Worm (Caenorhabditis elegans): ENCODE measurements around the gene str-260.

- no peak for TF ChIP-seq rnt-1 (tag; optimal IDR thresholded peaks at IDR 0.05)
- no peak for TF ChIP-seq elt-2 (tag; optimal IDR thresholded peaks at IDR 0.05)
- TF ChIP-seq T23F11.4 (GFP tag; optimal IDR thresholded peaks at IDR 0.05) = no peak
- TF ChIP-seq tbx-7 (tag; optimal IDR thresholded peaks at IDR 0.05) = no peak
- TF ChIP-seq nhr-11 (tag; optimal IDR thresholded peaks at IDR 0.05) = no peak
- no peak for TF ChIP-seq sox-4 (tag; optimal IDR thresholded peaks at IDR 0.05)
- TF ChIP-seq dmd-4 (tag; optimal IDR thresholded peaks at IDR 0.05; ENCODE audit: borderline replicate concordance) = no peak
- no peak for TF ChIP-seq sdc-2 (tag; optimal IDR thresholded peaks at IDR 0.05)
- TF ChIP-seq pros-1 (tag; optimal IDR thresholded peaks at IDR 0.05) = no peak
- no peak for TF ChIP-seq syd-9 (tag; optimal IDR thresholded peaks at IDR 0.05)
- no peak for TF ChIP-seq F13H6.1 (tag; optimal IDR thresholded peaks at IDR 0.05)
These were observed 36.5 kb upstream of the str-260 start, which contains the start of gene srbc-36 for ce11 chrV:3490435-3490834.
